Fruit fly (Drosophila melanogaster) whole organism, embryonic: Measurements from ENCODE around the gene CG1317.

Source experiments
- Awh ChIP-seq: fragments of 200-800 bp; sonication (Bioruptor generic); IDR thresholded peaks from 2 replicates; pipeline ENCODE4, ENCODE4 v1.3.6; 2022; ENCODE audit warnings: missing biosample characterization, missing genetic modification characterization
- CG12236 ChIP-seq: fragments of 200-800 bp; sonication (Bioruptor generic); optimal IDR thresholded peaks from 2 replicates; lab custom pipeline; 2016; ENCODE audit warnings: missing biosample characterization, missing genetic modification characterization
- CG15011 ChIP-seq: fragments of 200-800 bp; sonication (Bioruptor generic); optimal IDR thresholded peaks from 3 replicates; lab custom pipeline; 2018; ENCODE audit warnings: missing biosample characterization, mild to moderate bottlenecking, missing genetic modification characterization
- CG15601 ChIP-seq: fragments of 200-800 bp; sonication (Bioruptor generic); optimal IDR thresholded peaks from 3 replicates; lab custom pipeline; 2019; ENCODE audit warnings: missing biosample characterization, mild to moderate bottlenecking, missing genetic modification characterization, moderate library complexity
- CG17359 ChIP-seq: fragments of 200-800 bp; sonication (Bioruptor generic); optimal IDR thresholded peaks from 3 replicates; lab custom pipeline; 2018; ENCODE audit warnings: missing biosample characterization, mild to moderate bottlenecking, missing genetic modification characterization, moderate library complexity
- CG1792 ChIP-seq: fragments of 200-800 bp; sonication (Bioruptor generic); optimal IDR thresholded peaks from 2 replicates; lab custom pipeline; 2016; ENCODE audit warnings: missing biosample characterization, missing genetic modification characterization
- CG1832 ChIP-seq: fragments of 200-800 bp; sonication (Bioruptor generic); optimal IDR thresholded peaks from 2 replicates; lab custom pipeline; 2017; ENCODE audit warnings: missing biosample characterization, mild to moderate bottlenecking, missing genetic modification characterization, inconsistent platforms
- CG18599 ChIP-seq: fragments of 200-800 bp; sonication (Bioruptor generic); optimal IDR thresholded peaks from 3 replicates; lab custom pipeline; 2017; ENCODE audit warnings: missing biosample characterization, missing genetic modification characterization, mild to moderate bottlenecking, moderate library complexity, missing genetic modification reagents
- CG2199 ChIP-seq: fragments of 200-800 bp; sonication (Bioruptor generic); IDR thresholded peaks from 3 replicates; pipeline ENCODE4 v1.3.6; 2022; ENCODE audit warnings: missing biosample characterization, missing genetic modification characterization
- CG34224 ChIP-seq: fragments of 200-800 bp; sonication (Bioruptor generic); IDR thresholded peaks from 3 replicates; pipeline ENCODE4 v1.3.6; 2022; ENCODE audit warnings: missing biosample characterization, missing genetic modification characterization; ENCODE audit not compliant: partially characterized antibody
- CG34422 ChIP-seq: fragments of 200-800 bp; sonication (Bioruptor generic); IDR thresholded peaks from 3 replicates; pipeline ENCODE4 v1.3.6; 2022; ENCODE audit warnings: missing biosample characterization, missing genetic modification characterization
- CG3847 ChIP-seq: fragments of 200-800 bp; sonication (Bioruptor generic); IDR thresholded peaks from 2 replicates; pipeline ENCODE4 v1.3.6; 2022; ENCODE audit warnings: missing biosample characterization, missing genetic modification characterization
- CG4328 ChIP-seq: fragments of 200-800 bp; sonication (Bioruptor generic); optimal IDR thresholded peaks from 3 replicates; lab custom pipeline; 2017; ENCODE audit warnings: missing biosample characterization, missing genetic modification reagents, missing genetic modification characterization
- CG4820 ChIP-seq: fragments of 200-800 bp; sonication (Bioruptor generic); optimal IDR thresholded peaks from 3 replicates; lab custom pipeline; 2016; ENCODE audit warnings: missing biosample characterization, missing genetic modification characterization
- CG5245 ChIP-seq: fragments of 200-800 bp; sonication (Bioruptor generic); optimal IDR thresholded peaks from 3 replicates; lab custom pipeline; 2016; ENCODE audit warnings: missing biosample characterization, missing genetic modification characterization
- CG7372 ChIP-seq: fragments of 200-800 bp; sonication (Bioruptor generic); IDR thresholded peaks from 2 replicates; pipeline ENCODE4 v1.3.6; 2022; ENCODE audit warnings: missing biosample characterization, missing genetic modification characterization
- CG7745 ChIP-seq: fragments of 200-800 bp; sonication (Bioruptor generic); optimal IDR thresholded peaks from 2 replicates; lab custom pipeline; 2018; ENCODE audit warnings: missing biosample characterization, mild to moderate bottlenecking, missing genetic modification characterization, moderate library complexity
- CG8290 ChIP-seq, 3 experiments: fragments of 200-800 bp; sonication (Bioruptor generic); optimal IDR thresholded peaks; 2 replicates each; lab custom pipeline; 2016 to 2019; ENCODE audit warnings: missing biosample characterization in 3 of 3, missing genetic modification characterization in 3 of 3, mild to moderate bottlenecking in 2 of 3, moderate library complexity in 1 of 3
- Dip2 ChIP-seq: fragments of 200-800 bp; sonication (Bioruptor generic); IDR thresholded peaks from 2 replicates; pipeline ENCODE4 v1.3.6; 2022; ENCODE audit warnings: missing biosample characterization, missing genetic modification characterization
- Fer1 ChIP-seq: fragments of 200-800 bp; sonication (Bioruptor generic); optimal IDR thresholded peaks from 2 replicates; lab custom pipeline; 2017; ENCODE audit warnings: missing biosample characterization, mild to moderate bottlenecking, missing genetic modification characterization
- Gsc ChIP-seq: fragments of 200-800 bp; sonication (Bioruptor generic); IDR thresholded peaks from 2 replicates; pipeline ENCODE4 v1.3.6; 2022; ENCODE audit warnings: missing biosample characterization, missing genetic modification characterization
- H2.0 ChIP-seq: fragments of 200-800 bp; sonication (Bioruptor generic); IDR thresholded peaks from 2 replicates; pipeline ENCODE4 v1.3.6; 2022; ENCODE audit warnings: missing biosample characterization, missing genetic modification characterization
- HmgD ChIP-seq: fragments of 200-800 bp; sonication (Bioruptor generic); optimal IDR thresholded peaks from 3 replicates; lab custom pipeline; 2016; ENCODE audit warnings: missing biosample characterization, missing genetic modification characterization
- Hr3 ChIP-seq: fragments of 200-800 bp; sonication (Bioruptor generic); optimal IDR thresholded peaks from 3 replicates; lab custom pipeline; 2016; ENCODE audit warnings: missing biosample characterization, missing genetic modification characterization
- Oli ChIP-seq: fragments of 200-800 bp; sonication (Bioruptor generic); optimal IDR thresholded peaks from 2 replicates; lab custom pipeline; 2018; ENCODE audit warnings: missing biosample characterization, mild to moderate bottlenecking, missing genetic modification characterization, moderate library complexity
- Poxn ChIP-seq: fragments of 200-800 bp; sonication (Bioruptor generic); IDR thresholded peaks from 2 replicates; pipeline ENCODE4 v1.3.6; 2022; ENCODE audit warnings: missing biosample characterization, missing genetic modification characterization
- Trl ChIP-seq, 3 experiments: fragments of >200 bp in 2 of 3; fragments of 200-800 bp in 1 of 3; sonication (Bioruptor generic) in 1 of 3; optimal IDR thresholded peaks; 2 replicates in 1 of 3; 3 replicates in 2 of 3; lab custom pipeline; 2016 to 2017; ENCODE audit warnings: missing biosample characterization in 1 of 3, missing genetic modification characterization in 1 of 3
- Vsx1 ChIP-seq: fragments of 200-800 bp; sonication (Bioruptor generic); optimal IDR thresholded peaks from 2 replicates; lab custom pipeline; 2017; ENCODE audit warnings: missing biosample characterization, mild to moderate bottlenecking, missing genetic modification characterization, missing genetic modification reagents
- ci ChIP-seq: fragments of 200-800 bp; sonication (Bioruptor generic); IDR thresholded peaks from 3 replicates; pipeline ENCODE4 v1.3.6; 2022; ENCODE audit warnings: missing biosample characterization, missing genetic modification characterization
- crol ChIP-seq: fragments of 200-800 bp; sonication (Bioruptor generic); IDR thresholded peaks from 2 replicates; pipeline ENCODE4 v1.3.6; 2022; ENCODE audit warnings: missing biosample characterization, missing genetic modification characterization
- dmrt99B ChIP-seq: fragments of 200-800 bp; sonication (Bioruptor generic); optimal IDR thresholded peaks from 2 replicates; lab custom pipeline; 2018; ENCODE audit warnings: missing biosample characterization, mild to moderate bottlenecking, missing genetic modification characterization, moderate library complexity
- ewg ChIP-seq: fragments of 200-800 bp; sonication (Bioruptor generic); optimal IDR thresholded peaks from 3 replicates; lab custom pipeline; 2017; ENCODE audit warnings: mild to moderate bottlenecking, missing biosample characterization, missing genetic modification reagents, missing genetic modification characterization
- fd102C ChIP-seq: fragments of 200-800 bp; sonication (Bioruptor generic); optimal IDR thresholded peaks from 2 replicates; lab custom pipeline; 2018; ENCODE audit warnings: missing biosample characterization, mild to moderate bottlenecking, missing genetic modification characterization, moderate library complexity
- ftz-f1 ChIP-seq: fragments of 200-800 bp; sonication (Bioruptor generic); optimal IDR thresholded peaks from 2 replicates; lab custom pipeline; 2016; ENCODE audit warnings: missing biosample characterization, missing genetic modification characterization
- gcm ChIP-seq: fragments of 200-800 bp; sonication (Bioruptor generic); optimal IDR thresholded peaks from 2 replicates; lab custom pipeline; 2019; ENCODE audit warnings: missing biosample characterization, mild to moderate bottlenecking, missing genetic modification characterization, moderate library complexity
- h ChIP-seq: fragments of >200 bp; optimal IDR thresholded peaks from 2 replicates; lab custom pipeline; 2017
- lab ChIP-seq: fragments of 200-800 bp; sonication (Bioruptor generic); optimal IDR thresholded peaks from 3 replicates; lab custom pipeline; 2017; ENCODE audit warnings: missing biosample characterization, missing genetic modification characterization, mild to moderate bottlenecking, moderate library complexity, missing genetic modification reagents
- lmd ChIP-seq: fragments of 200-800 bp; sonication (Bioruptor generic); IDR thresholded peaks from 2 replicates; pipeline ENCODE4 v1.3.6; 2022; ENCODE audit warnings: missing biosample characterization, missing genetic modification characterization
- lov ChIP-seq, 2 experiments: fragments of 200-800 bp in 1 of 2; fragments of >200 bp in 1 of 2; sonication (Bioruptor generic) in 1 of 2; IDR thresholded peaks in 1 of 2; optimal IDR thresholded peaks in 1 of 2; 2 replicates in 1 of 2; 3 replicates in 1 of 2; pipeline versions ENCODE4 v1.3.6 to Lab custom; 2017 to 2022; ENCODE audit warnings: missing biosample characterization in 1 of 2, missing genetic modification characterization in 1 of 2
- luna ChIP-seq: fragments of 200-800 bp; sonication (Bioruptor generic); optimal IDR thresholded peaks from 2 replicates; lab custom pipeline; 2016; ENCODE audit warnings: missing biosample characterization, missing genetic modification characterization
- maf-S ChIP-seq: fragments of 200-800 bp; sonication (Bioruptor generic); optimal IDR thresholded peaks from 2 replicates; lab custom pipeline; 2016; ENCODE audit warnings: missing biosample characterization, missing genetic modification characterization
- odd ChIP-seq: fragments of 200-800 bp; sonication (Bioruptor generic); optimal IDR thresholded peaks from 2 replicates; lab custom pipeline; 2017; ENCODE audit warnings: missing biosample characterization, mild to moderate bottlenecking, missing genetic modification characterization
- pros ChIP-seq: fragments of 200-800 bp; sonication (Bioruptor generic); optimal IDR thresholded peaks from 3 replicates; lab custom pipeline; 2019; ENCODE audit warnings: missing biosample characterization, mild to moderate bottlenecking, missing genetic modification characterization, moderate library complexity
- ro ChIP-seq: fragments of 200-800 bp; sonication (Bioruptor generic); IDR thresholded peaks from 2 replicates; pipeline ENCODE4 v1.3.6; 2022; ENCODE audit warnings: missing biosample characterization, missing genetic modification characterization
- sisA ChIP-seq: fragments of 200-800 bp; sonication (Bioruptor generic); IDR thresholded peaks from 2 replicates; pipeline ENCODE4 v1.3.6; 2022; ENCODE audit warnings: missing biosample characterization, missing genetic modification characterization
- sna ChIP-seq: fragments of 200-800 bp; sonication (Bioruptor generic); IDR thresholded peaks from 2 replicates; pipeline ENCODE4 v1.3.6; 2022; ENCODE audit warnings: missing biosample characterization, missing genetic modification characterization; ENCODE audit not compliant: partially characterized antibody
- so ChIP-seq: fragments of 200-800 bp; sonication (Bioruptor generic); IDR thresholded peaks from 3 replicates; pipeline ENCODE4 v1.3.6; 2022; ENCODE audit warnings: missing biosample characterization, missing genetic modification characterization
- trem ChIP-seq: fragments of 200-800 bp; optimal IDR thresholded peaks from 3 replicates; lab custom pipeline; 2019; ENCODE audit warnings: missing biosample characterization, mild to moderate bottlenecking, missing genetic modification characterization, moderate library complexity
- tup ChIP-seq: fragments of 200-800 bp; sonication (Bioruptor generic); optimal IDR thresholded peaks from 2 replicates; lab custom pipeline; 2016; ENCODE audit warnings: missing biosample characterization, mild to moderate bottlenecking, missing genetic modification characterization, moderate library complexity
- vnd ChIP-seq: fragments of 200-800 bp; sonication (Bioruptor generic); IDR thresholded peaks from 3 replicates; pipeline ENCODE4 v1.3.6; 2022; ENCODE audit warnings: missing biosample characterization, missing genetic modification characterization; ENCODE audit not compliant: partially characterized antibody

CG1317 gene

DNA sequence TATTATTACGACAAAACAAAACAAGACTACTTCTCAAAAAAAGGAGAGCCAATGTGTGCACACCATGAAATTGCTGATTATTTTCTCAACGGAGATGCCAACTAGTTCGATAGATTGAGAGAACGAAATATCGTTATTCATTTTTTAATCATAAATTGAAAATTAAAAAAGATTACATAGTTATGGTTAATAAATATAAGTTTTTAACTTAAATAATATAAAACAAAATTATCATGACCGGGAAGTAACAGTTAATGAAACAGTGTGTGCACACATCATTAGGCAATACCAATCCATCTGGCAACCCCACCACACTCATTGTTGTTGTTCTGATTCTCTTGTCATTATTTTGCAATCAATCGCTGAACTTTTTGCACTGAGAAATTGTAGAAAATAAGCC is at the start of gene CG1317, which contains the start of gene CG8993 (continued):
- TF ChIP-seq Poxn (GFP tag; lab: Robert Waterston, UW): no peak
- TF ChIP-seq gcm (GFP tag; lab: Kevin White, UChicago): no peak
- peak; percentile 74 for TF ChIP-seq CG15601 (tag; lab: Kevin White, UChicago)
- peak; percentile 47; the same call in 1 of the 2 replicates for TF ChIP-seq lmd (GFP tag; lab: Robert Waterston, UW)
- TF ChIP-seq ro (GFP tag; lab: Robert Waterston, UW): no peak
- TF ChIP-seq Oli (tag; lab: Kevin White, UChicago): peak; percentile 16
- TF ChIP-seq Trl (optimal IDR thresholded peaks at IDR 0.05; lab: Kevin White, UChicago): peak in 1 of 2 experiments; percentile 16
- TF ChIP-seq Trl (GFP tag; optimal IDR thresholded peaks at IDR 0.05; lab: Kevin White, UChicago): no peak
- no peak for TF ChIP-seq Gsc (GFP tag; lab: Robert Waterston, UW)
- no peak for TF ChIP-seq CG5245 (GFP tag; lab: Kevin White, UChicago)
- TF ChIP-seq CG1792: no peak
- TF ChIP-seq luna (GFP tag; lab: Kevin White, UChicago): no peak
- peak; percentile 59 for TF ChIP-seq Hr3 (GFP tag; lab: Kevin White, UChicago)
- peak; percentile 20 for TF ChIP-seq CG4328 (GFP tag; lab: Kevin White, UChicago)
- TF ChIP-seq H2.0 (GFP tag; lab: Robert Waterston, UW): no peak
- TF ChIP-seq CG7372 (GFP tag; lab: Robert Waterston, UW): no peak
- TF ChIP-seq CG1832 (GFP tag; lab: Kevin White, UChicago): no peak
- no peak for TF ChIP-seq CG7745 (tag; lab: Kevin White, UChicago)
- no peak for TF ChIP-seq fd102C (GFP tag; lab: Kevin White, UChicago)
- peak; percentile 50 for TF ChIP-seq CG17359
- TF ChIP-seq HmgD (GFP tag; lab: Kevin White, UChicago): no peak
- no peak for TF ChIP-seq Vsx1 (GFP tag; lab: Kevin White, UChicago)
- TF ChIP-seq crol (GFP tag; lab: Robert Waterston, UW): no peak
- peak; percentile 64; the same call in 2 of the 3 replicates for TF ChIP-seq CG34422 (GFP tag; lab: Robert Waterston, UW)
- peak; percentile 57 for TF ChIP-seq CG4820 (GFP tag; lab: Kevin White, UChicago)
- TF ChIP-seq ci (GFP tag; lab: Robert Waterston, UW): no peak
- TF ChIP-seq CG2199 (GFP tag; lab: Robert Waterston, UW): no peak
- no peak for TF ChIP-seq Dip2 (GFP tag; lab: Robert Waterston, UW)
- TF ChIP-seq sisA (GFP tag; lab: Robert Waterston, UW): peak; percentile 54; the same call in 1 of the 2 replicates
- peak; percentile 53 for TF ChIP-seq CG18599 (GFP tag; lab: Kevin White, UChicago)
- TF ChIP-seq vnd: 0 out of 3 replicates have a peak, but pooled peaks have one; percentile 55
- no peak for TF ChIP-seq so (GFP tag; lab: Robert Waterston, UW)
- peak; percentile 76 for TF ChIP-seq CG8290 (GFP tag; optimal IDR thresholded peaks at IDR 0.05; lab: Kevin White, UChicago)
- TF ChIP-seq CG8290 (tag; optimal IDR thresholded peaks at IDR 0.05; lab: Kevin White, UChicago): no peak
- TF ChIP-seq tup: no peak
- no peak for TF ChIP-seq ewg
- TF ChIP-seq lov (optimal IDR thresholded peaks at IDR 0.05; lab: Kevin White, UChicago): no peak
- no peak for TF ChIP-seq lov (GFP tag; IDR thresholded peaks at IDR 0.05; lab: Robert Waterston, UW)
- no peak for TF ChIP-seq maf-S (GFP tag; lab: Kevin White, UChicago)
- peak; percentile 61; the same call in 1 of the 2 replicates for TF ChIP-seq sna
- peak; percentile 67 for TF ChIP-seq CG34224 (GFP tag; lab: Robert Waterston, UW)
- no peak for TF ChIP-seq Awh (GFP tag; lab: Robert Waterston, UW)
- TF ChIP-seq h (lab: Kevin White, UChicago): no peak
- peak; percentile 98 for TF ChIP-seq trem
- TF ChIP-seq odd: no peak
- peak; percentile 81 for TF ChIP-seq CG3847 (GFP tag; lab: Robert Waterston, UW)
- TF ChIP-seq CG12236 (GFP tag; lab: Kevin White, UChicago): no peak
- TF ChIP-seq CG15011 (GFP tag; lab: Kevin White, UChicago): no peak
- TF ChIP-seq ftz-f1 (GFP tag; lab: Kevin White, UChicago): no peak
- peak; percentile 19 for TF ChIP-seq dmrt99B
- TF ChIP-seq Fer1 (GFP tag; lab: Kevin White, UChicago): peak; percentile 30
- no peak for TF ChIP-seq pros (GFP tag; lab: Kevin White, UChicago)
- peak; percentile 26 for TF ChIP-seq lab
